Worm (Caenorhabditis elegans): ENCODE measurements around the gene C01B9.4.

The C01B9.4 gene

ce11 chrII:13796312-13796711 lies 12.5 kb upstream of the C01B9.4 start:
- peak; percentile 8 for TF ChIP-seq ham-2 (GFP tag; optimal IDR thresholded peaks at IDR 0.05)
- TF ChIP-seq flh-1 (GFP tag; optimal IDR thresholded peaks at IDR 0.05) = no peak
- TF ChIP-seq pha-4 (tag; optimal IDR thresholded peaks at IDR 0.05) = no peak
- no peak for TF ChIP-seq sem-2 (GFP tag; optimal IDR thresholded peaks at IDR 0.05)
- TF ChIP-seq bed-3 (GFP tag; optimal IDR thresholded peaks at IDR 0.05) = no peak
- TF ChIP-seq sptf-1 (tag; optimal IDR thresholded peaks at IDR 0.05) = peak; percentile 39

ce11 chrII:13795160-13795559 lies 11.4 kb upstream of the C01B9.4 start:
- TF ChIP-seq elt-1 (tag; optimal IDR thresholded peaks at IDR 0.05; ENCODE audit: borderline replicate concordance, insufficient read depth) = no peak
- TF ChIP-seq nhr-237 (tag; optimal IDR thresholded peaks at IDR 0.05) = no peak

- TF ChIP-seq elt-3 (tag; optimal IDR thresholded peaks at IDR 0.05) = no peak
- TF ChIP-seq mab-5 (tag; optimal IDR thresholded peaks at IDR 0.05) = no peak
- no peak for TF ChIP-seq blmp-1 (tag; optimal IDR thresholded peaks at IDR 0.05)
- no peak for TF ChIP-seq drap-1 (GFP tag; optimal IDR thresholded peaks at IDR 0.05)
- TF ChIP-seq M03D4.4 (tag; optimal IDR thresholded peaks at IDR 0.05) = no peak
- TF ChIP-seq sem-2 (GFP tag; optimal IDR thresholded peaks at IDR 0.05) = no peak
Measured at ce11 chrII:13791570-13792279, 7.9 kb upstream of the C01B9.4 start, which contains the start of gene ZK131.11. Gene ZK131.11 (plus strand): TSS chrII:13792229.

- TF ChIP-seq sptf-1 (tag; optimal IDR thresholded peaks at IDR 0.05) = peak; percentile 25
- peak; percentile 31 for TF ChIP-seq mls-2 (tag; optimal IDR thresholded peaks at IDR 0.05)
Measured at ce11 chrII:13790701-13791100, 6.9 kb upstream of the C01B9.4 start.

- TF ChIP-seq hlh-1 (tag; optimal IDR thresholded peaks at IDR 0.05) (peak; percentile 56), elt-3 (tag; optimal IDR thresholded peaks at IDR 0.05) (no peak), flh-1 (GFP tag; optimal IDR thresholded peaks at IDR 0.05) (no peak), snpc-4 (tag; optimal IDR thresholded peaks at IDR 0.05) (no peak)
Measured at ce11 chrII:13789714-13790113, 5.9 kb upstream of the C01B9.4 start.

- TF ChIP-seq M03D4.4 (tag; optimal IDR thresholded peaks at IDR 0.05) (no peak), lsy-2 (tag; optimal IDR thresholded peaks at IDR 0.05) (no peak), snpc-4 (tag; optimal IDR thresholded peaks at IDR 0.05) (no peak), flh-1 (GFP tag; optimal IDR thresholded peaks at IDR 0.05) (no peak), zip-8 (tag; optimal IDR thresholded peaks at IDR 0.05) (no peak), nhr-76 (tag; optimal IDR thresholded peaks at IDR 0.05) (no peak), lin-32 (GFP tag; optimal IDR thresholded peaks at IDR 0.05) (no peak), drap-1 (GFP tag; optimal IDR thresholded peaks at IDR 0.05) (no peak)
Measured at ce11 chrII:13788813-13789212, 5.0 kb upstream of the C01B9.4 start.

- TF ChIP-seq mls-2 (tag; optimal IDR thresholded peaks at IDR 0.05) (no peak), elt-1 (tag; optimal IDR thresholded peaks at IDR 0.05; ENCODE audit: borderline replicate concordance, insufficient read depth) (no peak), ztf-11 (tag; optimal IDR thresholded peaks at IDR 0.05) (no peak), lin-32 (GFP tag; optimal IDR thresholded peaks at IDR 0.05) (no peak), unc-120 (tag; optimal IDR thresholded peaks at IDR 0.05; ENCODE audit: poor library complexity, severe bottlenecking) (no peak), ces-1 (GFP tag; optimal IDR thresholded peaks at IDR 0.05) (no peak), ceh-39 (tag; optimal IDR thresholded peaks at IDR 0.05) (no peak), sptf-1 (tag; optimal IDR thresholded peaks at IDR 0.05) (no peak), tbx-8 (GFP tag; optimal IDR thresholded peaks at IDR 0.05) (no peak), mab-5 (tag; optimal IDR thresholded peaks at IDR 0.05) (no peak), ceh-43 (GFP tag; optimal IDR thresholded peaks at IDR 0.05) (no peak), lsy-2 (tag; optimal IDR thresholded peaks at IDR 0.05) (no peak)
Measured at ce11 chrII:13786899-13787298, 3.1 kb upstream of the C01B9.4 start.

Measured in whole organism, mixed stage, embryonic.